Worm (Caenorhabditis elegans) whole organism, young adult: ENCODE measurements around the gene acs-22.

ENCODE experiments used
- B0019.2 ChIP-seq: fragments of 200-800 bp; sonication (Bioruptor generic); conservative IDR thresholded peaks from 2 replicates; pipeline ENCODE4 v1.3.6; 2022; ENCODE audit warnings: missing genetic modification reagents, missing genetic modification characterization, missing compliant biosample characterization
- B0261.1 ChIP-seq: sonication (generic microtip); optimal IDR thresholded peaks from 2 replicates; lab custom pipeline; 2016; ENCODE audit warnings: mild to moderate bottlenecking, missing genetic modification characterization, moderate library complexity, missing compliant biosample characterization
- B0336.3 ChIP-seq: fragments of 200-800 bp; sonication (Bioruptor generic); IDR thresholded peaks from 2 replicates; pipeline ENCODE4 v1.3.6; 2022; ENCODE audit warnings: missing genetic modification characterization, missing compliant biosample characterization
- D2030.7 ChIP-seq: fragments of 200-800 bp; sonication (Bioruptor generic); IDR thresholded peaks from 2 replicates; pipeline ENCODE4 v1.3.6; 2022; ENCODE audit warnings: missing genetic modification reagents, missing genetic modification characterization, missing compliant biosample characterization
- F52B5.7 ChIP-seq: sonication (generic microtip); optimal IDR thresholded peaks from 2 replicates; lab custom pipeline; 2016; ENCODE audit warnings: mild to moderate bottlenecking, missing genetic modification characterization, missing compliant biosample characterization
- F57C9.4 ChIP-seq: sonication (generic microtip); optimal IDR thresholded peaks from 2 replicates; lab custom pipeline; 2017; ENCODE audit warnings: mild to moderate bottlenecking, missing genetic modification characterization, missing compliant biosample characterization
- T26A5.8 ChIP-seq: sonication (generic microtip); optimal IDR thresholded peaks from 2 replicates; lab custom pipeline; 2016; ENCODE audit warnings: missing genetic modification characterization, missing compliant biosample characterization
- Y56A3A.18 ChIP-seq: fragments of 200-800 bp; sonication (Bioruptor generic); IDR thresholded peaks from 2 replicates; pipeline ENCODE4 v1.3.6; 2022; ENCODE audit warnings: missing genetic modification reagents, missing genetic modification characterization, missing compliant biosample characterization
- Y67H2A.10 ChIP-seq: fragments of 200-800 bp; sonication (Bioruptor generic); conservative IDR thresholded peaks from 2 replicates; pipeline ENCODE4 v1.3.6; 2022; ENCODE audit warnings: missing genetic modification reagents, missing genetic modification characterization, missing compliant biosample characterization
- Y95B8A.8 ChIP-seq: fragments of 200-800 bp; sonication (Bioruptor generic); IDR thresholded peaks from 2 replicates; pipeline ENCODE4 v1.3.6; 2022; ENCODE audit warnings: missing genetic modification reagents, missing genetic modification characterization, missing compliant biosample characterization
- ama-1 ChIP-seq, 3 experiments: fragments of 150-350 bp in 1 of 3; sonication (generic microtip) in 2 of 3; optimal IDR thresholded peaks; 2 replicates each; lab custom pipeline; 2014 to 2018; ENCODE audit warnings: missing biosample characterization in 2 of 3, missing genetic modification characterization in 2 of 3, missing genetic modification reagents in 2 of 3
- aptf-3 ChIP-seq: fragments of 200-800 bp; sonication (Bioruptor generic); IDR thresholded peaks from 2 replicates; pipeline ENCODE4 v1.3.6; 2022; ENCODE audit warnings: missing genetic modification characterization, missing compliant biosample characterization
- attf-6 ChIP-seq: fragments of 200-800 bp; sonication (Bioruptor generic); IDR thresholded peaks from 2 replicates; pipeline ENCODE4 v1.3.6; 2022; ENCODE audit warnings: missing genetic modification reagents, missing genetic modification characterization, missing compliant biosample characterization
- cebp-1 ChIP-seq, 2 experiments: fragments of 200-800 bp in 1 of 2; sonication (Bioruptor generic) in 1 of 2; sonication (generic microtip) in 1 of 2; IDR thresholded peaks in 1 of 2; optimal IDR thresholded peaks in 1 of 2; 2 replicates each; pipeline versions ENCODE4 v1.3.6 to Lab custom; 2017 to 2022; ENCODE audit warnings: missing compliant biosample characterization in 2 of 2, missing genetic modification characterization in 2 of 2, mild to moderate bottlenecking in 1 of 2, missing genetic modification reagents in 1 of 2, moderate library complexity in 1 of 2
- ceh-27 ChIP-seq: fragments of 200-800 bp; sonication (Bioruptor generic); optimal IDR thresholded peaks from 2 replicates; lab custom pipeline; 2018; ENCODE audit warnings: mild to moderate bottlenecking, missing genetic modification characterization, moderate library complexity, missing compliant biosample characterization
- ceh-40 ChIP-seq: fragments of 200-800 bp; sonication (Bioruptor generic); IDR thresholded peaks from 2 replicates; pipeline ENCODE4 v1.3.6; 2022; ENCODE audit warnings: missing genetic modification characterization, missing compliant biosample characterization
- die-1 ChIP-seq: sonication (generic microtip); optimal IDR thresholded peaks from 2 replicates; lab custom pipeline; 2016; ENCODE audit warnings: missing genotype, mild to moderate bottlenecking, missing genetic modification characterization, missing compliant biosample characterization
- dox-1 ChIP-seq: fragments of 200-800 bp; sonication (Bioruptor generic); IDR thresholded peaks from 2 replicates; pipeline ENCODE4 v1.3.6; 2022; ENCODE audit warnings: missing genetic modification reagents, missing genetic modification characterization, missing compliant biosample characterization
- egl-18 ChIP-seq: fragments of 200-800 bp; sonication (Bioruptor generic); IDR thresholded peaks from 2 replicates; pipeline ENCODE4 v1.3.6; 2022; ENCODE audit warnings: missing genetic modification reagents, missing genetic modification characterization, missing compliant biosample characterization
- ekl-4 ChIP-seq: fragments of 200-800 bp; sonication (Bioruptor generic); IDR thresholded peaks from 2 replicates; pipeline ENCODE4 v1.3.6; 2022; ENCODE audit warnings: missing genetic modification reagents, missing genetic modification characterization, missing compliant biosample characterization
- ets-4 ChIP-seq: fragments of 200-800 bp; sonication (Bioruptor generic); optimal IDR thresholded peaks from 2 replicates; lab custom pipeline; 2018; ENCODE audit warnings: mild to moderate bottlenecking, missing genetic modification characterization, missing compliant biosample characterization
- him-1 ChIP-seq: sonication (generic microtip); optimal IDR thresholded peaks from 2 replicates; lab custom pipeline; 2016; ENCODE audit warnings: missing genotype, missing genetic modification reagents, missing genetic modification characterization, missing compliant biosample characterization
- hmg-1.2 ChIP-seq: fragments of 200-800 bp; sonication (Bioruptor generic); IDR thresholded peaks from 2 replicates; pipeline ENCODE4 v1.3.6; 2022; ENCODE audit warnings: missing genetic modification reagents, missing genetic modification characterization, missing compliant biosample characterization
- hmg-20 ChIP-seq: fragments of 200-800 bp; sonication (Bioruptor generic); IDR thresholded peaks from 2 replicates; pipeline ENCODE4 v1.3.6; 2022; ENCODE audit warnings: missing genetic modification reagents, missing genetic modification characterization, missing compliant biosample characterization
- hsf-1 ChIP-seq: fragments of 200-800 bp; sonication (Bioruptor generic); IDR thresholded peaks from 2 replicates; pipeline ENCODE4 v1.3.6; 2022; ENCODE audit warnings: missing genetic modification reagents, missing genetic modification characterization, missing compliant biosample characterization
- lin-26 ChIP-seq: fragments of 200-800 bp; sonication (Bioruptor generic); IDR thresholded peaks from 2 replicates; pipeline ENCODE4 v1.3.6; 2022; ENCODE audit warnings: missing genetic modification reagents, missing genetic modification characterization, missing compliant biosample characterization
- lir-1 ChIP-seq: fragments of 200-800 bp; sonication (Bioruptor generic); conservative IDR thresholded peaks from 2 replicates; pipeline ENCODE4 v1.3.6; 2022; ENCODE audit warnings: missing genetic modification reagents, missing genetic modification characterization, missing compliant biosample characterization
- madf-10 ChIP-seq: sonication (generic microtip); optimal IDR thresholded peaks from 2 replicates; lab custom pipeline; 2016; ENCODE audit warnings: mild to moderate bottlenecking, missing genetic modification characterization, missing compliant biosample characterization
- mcd-1 ChIP-seq: fragments of 200-800 bp; sonication (Bioruptor generic); IDR thresholded peaks from 2 replicates; pipeline ENCODE4 v1.3.6; 2022; ENCODE audit warnings: missing genetic modification reagents, missing genetic modification characterization, missing compliant biosample characterization
- mxl-1 ChIP-seq: sonication (generic microtip); optimal IDR thresholded peaks from 2 replicates; lab custom pipeline; 2016; ENCODE audit warnings: missing genetic modification characterization, missing compliant biosample characterization
- nhr-90 ChIP-seq: sonication (generic microtip); optimal IDR thresholded peaks from 2 replicates; lab custom pipeline; 2016; ENCODE audit warnings: missing genotype, mild to moderate bottlenecking, missing genetic modification characterization, missing compliant biosample characterization
- pbrm-1 ChIP-seq: fragments of 200-800 bp; sonication (Bioruptor generic); IDR thresholded peaks from 2 replicates; pipeline ENCODE4 v1.3.6; 2022; ENCODE audit warnings: missing genetic modification reagents, missing genetic modification characterization, missing compliant biosample characterization
- rpc-1 ChIP-seq, 2 experiments: fragments of 150-350 bp in 1 of 2; sonication (generic microtip) in 1 of 2; optimal IDR thresholded peaks; 2 replicates each; lab custom pipeline; 2014 to 2018; ENCODE audit warnings: missing biosample characterization in 1 of 2, missing genetic modification characterization in 1 of 2, missing genetic modification reagents in 1 of 2, missing genotype in 1 of 2
- sdz-38 ChIP-seq: sonication (generic microtip); optimal IDR thresholded peaks from 2 replicates; lab custom pipeline; 2016; ENCODE audit warnings: missing genotype, missing genetic modification characterization, missing compliant biosample characterization
- sea-2 ChIP-seq: fragments of 200-800 bp; sonication (Bioruptor generic); IDR thresholded peaks from 2 replicates; pipeline ENCODE4 v1.3.6; 2022; ENCODE audit warnings: missing genetic modification characterization, missing compliant biosample characterization
- snpc-1.1 ChIP-seq: sonication (generic microtip); optimal IDR thresholded peaks from 2 replicates; lab custom pipeline; 2017; ENCODE audit warnings: missing genetic modification characterization, mild to moderate bottlenecking, missing compliant biosample characterization, antibody characterized with exemption, moderate library complexity, missing genotype, missing genetic modification reagents; ENCODE audit not compliant: insufficient read depth
- snpc-1.3 ChIP-seq: sonication (generic microtip); optimal IDR thresholded peaks from 2 replicates; lab custom pipeline; 2017; ENCODE audit warnings: missing genetic modification characterization, mild to moderate bottlenecking, missing compliant biosample characterization, antibody characterized with exemption, moderate library complexity, missing genotype, missing genetic modification reagents; ENCODE audit not compliant: insufficient read depth
- snpc-3.4 ChIP-seq: sonication (generic microtip); optimal IDR thresholded peaks from 2 replicates; lab custom pipeline; 2017; ENCODE audit warnings: missing genetic modification characterization, mild to moderate bottlenecking, missing compliant biosample characterization, antibody characterized with exemption, moderate library complexity, missing genotype, missing genetic modification reagents
- snpc-4 ChIP-seq, 5 experiments: fragments of 150-350 bp in 1 of 5; sonication (generic microtip) in 4 of 5; optimal IDR thresholded peaks; 2 replicates each; lab custom pipeline; 2014 to 2018; ENCODE audit warnings: missing genetic modification characterization in 5 of 5, missing biosample characterization in 3 of 5, antibody characterized with exemption in 2 of 5, mild to moderate bottlenecking in 2 of 5, missing compliant biosample characterization in 2 of 5, missing genotype in 2 of 5, moderate library complexity in 2 of 5, missing genetic modification reagents in 1 of 5
- tbp1 ChIP-seq: fragments of 200-800 bp; sonication (Bioruptor generic); optimal IDR thresholded peaks from 2 replicates; lab custom pipeline; 2018; ENCODE audit warnings: mild to moderate bottlenecking, missing genetic modification characterization, missing compliant biosample characterization
- tlf-1 ChIP-seq: fragments of 200-800 bp; sonication (Bioruptor generic); optimal IDR thresholded peaks from 2 replicates; lab custom pipeline; 2018; ENCODE audit warnings: mild to moderate bottlenecking, missing genetic modification characterization, missing compliant biosample characterization
- unc-62 ChIP-seq: fragments of 150-350 bp; optimal IDR thresholded peaks from 2 replicates; lab custom pipeline; 2014; ENCODE audit warnings: missing biosample characterization, missing genetic modification reagents, missing genetic modification characterization
- ztf-18 ChIP-seq: sonication (generic microtip); optimal IDR thresholded peaks from 2 replicates; lab custom pipeline; 2016; ENCODE audit warnings: missing genotype, mild to moderate bottlenecking, missing genetic modification characterization, missing compliant biosample characterization

The acs-22 gene

ce11 chrX:8939389-8939788 lies 8.4 kb downstream of the acs-22 start (continued):
- TF ChIP-seq sea-2 (no peak), him-1 (peak; percentile 68), snpc-1.3 (tag; lab: Kevin White, UChicago) (peak; percentile 37), Y56A3A.18 (GFP tag; lab: Robert Waterston, UW) (0 out of 2 replicates have a peak, but pooled peaks have one; percentile 49), T26A5.8 (no peak), F57C9.4 (tag; lab: Kevin White, UChicago) (peak; percentile 6), die-1 (tag; lab: Kevin White, UChicago) (peak; percentile 75), aptf-3 (GFP tag; lab: Robert Waterston, UW) (0 out of 2 replicates have a peak, but pooled peaks have one; percentile 32), madf-10 (tag; lab: Kevin White, UChicago) (peak; percentile 56)

ce11 chrX:8940059-8940458 lies 9.1 kb downstream of the acs-22 start, which contains the start of gene dylt-2:
dylt-2 (minus strand) TSS chrX:8940159.
- TF ChIP-seq Y67H2A.10 (no peak), snpc-1.1 (tag; lab: Kevin White, UChicago) (no peak), hmg-20 (GFP tag; lab: Robert Waterston, UW) (no peak), Y95B8A.8 (GFP tag; lab: Robert Waterston, UW) (no peak), mxl-1 (tag; lab: Kevin White, UChicago) (no peak), ztf-18 (tag; lab: Kevin White, UChicago) (no peak), ets-4 (no peak), ceh-27 (GFP tag; lab: Kevin White, UChicago) (no peak), egl-18 (GFP tag; lab: Robert Waterston, UW) (no peak)

- TF ChIP-seq B0019.2 (GFP tag; lab: Robert Waterston, UW) (no peak), him-1 (peak; percentile 55), lir-1 (GFP tag; lab: Robert Waterston, UW) (no peak), nhr-90 (tag; lab: Kevin White, UChicago) (peak; percentile 13), unc-62 (no peak), B0336.3 (GFP tag; lab: Robert Waterston, UW) (no peak), die-1 (tag; lab: Kevin White, UChicago) (peak; percentile 68), ama-1 (optimal IDR thresholded peaks at IDR 0.05; lab: Kevin White, UChicago) (no peak), ama-1 (GFP tag; optimal IDR thresholded peaks at IDR 0.05; lab: Kevin White, UChicago) (peak in 1 of 2 experiments; percentile 36), tbp1 (GFP tag; lab: Kevin White, UChicago) (peak; percentile 93), snpc-1.3 (tag; lab: Kevin White, UChicago) (peak; percentile 24), lin-26 (GFP tag; lab: Robert Waterston, UW) (peak; percentile 77; the same call in 1 of the 2 replicates), F52B5.7 (tag; lab: Kevin White, UChicago) (no peak), dox-1 (GFP tag; lab: Robert Waterston, UW) (peak; percentile 58), rpc-1 (optimal IDR thresholded peaks at IDR 0.05; lab: Kevin White, UChicago) (peak; percentile 62), rpc-1 (tag; optimal IDR thresholded peaks at IDR 0.05; lab: Kevin White, UChicago) (peak; percentile 78), mcd-1 (GFP tag; lab: Robert Waterston, UW) (0 out of 2 replicates have a peak, but pooled peaks have one; percentile 37), D2030.7 (GFP tag; lab: Robert Waterston, UW) (peak; percentile 57), hsf-1 (GFP tag; lab: Robert Waterston, UW) (no peak), hmg-1.2 (GFP tag; lab: Robert Waterston, UW) (peak; percentile 68), ceh-40 (GFP tag; lab: Robert Waterston, UW) (peak; percentile 19; the same call in 1 of the 2 replicates), attf-6 (GFP tag; lab: Robert Waterston, UW) (no peak), ztf-18 (tag; lab: Kevin White, UChicago) (peak; percentile 34), pbrm-1 (GFP tag; lab: Robert Waterston, UW) (peak; percentile 69), B0261.1 (tag; lab: Kevin White, UChicago) (peak; percentile 77), sdz-38 (tag; lab: Kevin White, UChicago) (no peak), snpc-3.4 (peak; percentile 34), tlf-1 (no peak), ekl-4 (0 out of 2 replicates have a peak, but pooled peaks have one; percentile 31), snpc-4 (GFP tag; optimal IDR thresholded peaks at IDR 0.05; lab: Kevin White, UChicago) (peak; percentile 22), snpc-4 (tag; optimal IDR thresholded peaks at IDR 0.05; lab: Kevin White, UChicago) (peak in 1 of 4 experiments; percentile 46), cebp-1 (GFP tag; IDR thresholded peaks at IDR 0.05; lab: Robert Waterston, UW) (no peak), cebp-1 (tag; optimal IDR thresholded peaks at IDR 0.05; lab: Kevin White, UChicago) (peak; percentile 23)
Measured at ce11 chrX:8944078-8944477, 13.1 kb downstream of the acs-22 start.
